Worm (Caenorhabditis elegans) whole organism, L2 larva: ENCODE results near the gene srv-13.
A peak's percentile ranks its signal among the peaks of the same experiment; 100 is the strongest.

Experiments used
- C34F6.9 ChIP-seq: fragments of 150-350 bp; optimal IDR thresholded peaks from 2 replicates; lab custom pipeline; 2014; ENCODE audit warnings: missing biosample characterization, missing genetic modification characterization
- F13H6.1 ChIP-seq: sonication (generic microtip); optimal IDR thresholded peaks from 2 replicates; lab custom pipeline; 2016; ENCODE audit warnings: missing genetic modification characterization, missing compliant biosample characterization
- Y55F3AM.14 ChIP-seq: fragments of 200-800 bp; sonication (Bioruptor generic); optimal IDR thresholded peaks from 2 replicates; lab custom pipeline; 2018; ENCODE audit warnings: mild to moderate bottlenecking, missing genetic modification characterization, missing compliant biosample characterization
- ZK546.5 ChIP-seq: sonication (generic microtip); optimal IDR thresholded peaks from 2 replicates; lab custom pipeline; 2017; ENCODE audit warnings: missing biosample characterization, missing genetic modification characterization
- alr-1 ChIP-seq: fragments of 150-350 bp; optimal IDR thresholded peaks from 2 replicates; lab custom pipeline; 2014; ENCODE audit warnings: missing biosample characterization, missing genetic modification characterization
- aly-2 ChIP-seq: fragments of 150-350 bp; optimal IDR thresholded peaks from 2 replicates; lab custom pipeline; 2014; ENCODE audit warnings: missing biosample characterization, missing genetic modification characterization
- ama-1 ChIP-seq: fragments of 150-350 bp; optimal IDR thresholded peaks from 2 replicates; lab custom pipeline; 2018; ENCODE audit warnings: inconsistent platforms
- blmp-1 ChIP-seq: sonication (generic microtip); optimal IDR thresholded peaks from 2 replicates; lab custom pipeline; 2017; ENCODE audit warnings: missing genetic modification characterization, mild to moderate bottlenecking, missing compliant biosample characterization, antibody characterized with exemption, moderate library complexity; ENCODE audit not compliant: insufficient read depth
- ceh-16 ChIP-seq: fragments of 150-350 bp; optimal IDR thresholded peaks from 2 replicates; lab custom pipeline; 2014; ENCODE audit warnings: missing biosample characterization, missing genetic modification characterization
- ceh-82 ChIP-seq: fragments of 150-350 bp; optimal IDR thresholded peaks from 2 replicates; lab custom pipeline; 2014; ENCODE audit warnings: missing biosample characterization, missing genetic modification characterization
- crh-2 ChIP-seq: sonication (generic microtip); optimal IDR thresholded peaks from 2 replicates; lab custom pipeline; 2017; ENCODE audit warnings: missing biosample characterization, missing genetic modification characterization
- dmd-4 ChIP-seq: sonication (generic microtip); optimal IDR thresholded peaks from 2 replicates; lab custom pipeline; 2017; ENCODE audit warnings: missing biosample characterization, missing genetic modification characterization
- egl-27 ChIP-seq: sonication (generic microtip); optimal IDR thresholded peaks from 3 replicates; lab custom pipeline; 2017; ENCODE audit warnings: missing biosample characterization, missing genetic modification reagents, missing genetic modification characterization
- elt-3 ChIP-seq: sonication (generic microtip); optimal IDR thresholded peaks from 2 replicates; lab custom pipeline; 2017; ENCODE audit warnings: missing biosample characterization, missing genetic modification characterization
- fos-1 ChIP-seq: fragments of 150-350 bp; optimal IDR thresholded peaks from 2 replicates; lab custom pipeline; 2014; ENCODE audit warnings: missing biosample characterization, missing genetic modification characterization
- gmeb-1 ChIP-seq: fragments of 150-350 bp; optimal IDR thresholded peaks from 2 replicates; lab custom pipeline; 2014; ENCODE audit warnings: missing biosample characterization, missing genetic modification characterization
- lin-11 ChIP-seq: fragments of 150-350 bp; sonication (generic microtip); optimal IDR thresholded peaks from 2 replicates; lab custom pipeline; 2014; ENCODE audit warnings: missing biosample characterization, missing genetic modification characterization, inconsistent platforms, mixed read lengths
- lin-13 ChIP-seq: fragments of 150-350 bp; optimal IDR thresholded peaks from 2 replicates; lab custom pipeline; 2014; ENCODE audit warnings: missing biosample characterization, missing genetic modification reagents, missing genetic modification characterization
- lin-39 ChIP-seq: fragments of 150-350 bp; optimal IDR thresholded peaks from 2 replicates; lab custom pipeline; 2014; ENCODE audit warnings: missing biosample characterization, missing genetic modification reagents, missing genetic modification characterization
- lsy-2 ChIP-seq, 2 experiments: fragments of 150-350 bp in 1 of 2; sonication (generic microtip) in 1 of 2; optimal IDR thresholded peaks; 2 replicates each; lab custom pipeline; 2014 to 2017; ENCODE audit warnings: missing biosample characterization in 2 of 2, missing genetic modification characterization in 2 of 2
- mbf-1 ChIP-seq: sonication (generic microtip); optimal IDR thresholded peaks from 2 replicates; lab custom pipeline; 2017; ENCODE audit warnings: missing biosample characterization, missing genetic modification characterization
- mdl-1 ChIP-seq, 2 experiments: fragments of 150-350 bp in 1 of 2; sonication (generic microtip) in 1 of 2; optimal IDR thresholded peaks; 2 replicates each; lab custom pipeline; 2017; ENCODE audit warnings: missing biosample characterization in 2 of 2, missing genetic modification characterization in 2 of 2
- nhr-10 ChIP-seq: sonication (generic microtip); optimal IDR thresholded peaks from 2 replicates; lab custom pipeline; 2017; ENCODE audit warnings: missing biosample characterization, missing genetic modification characterization
- nhr-11 ChIP-seq: fragments of 150-350 bp; optimal IDR thresholded peaks from 2 replicates; lab custom pipeline; 2014; ENCODE audit warnings: missing biosample characterization, missing genetic modification characterization
- nhr-12 ChIP-seq: fragments of 150-350 bp; optimal IDR thresholded peaks from 2 replicates; lab custom pipeline; 2014; ENCODE audit warnings: missing biosample characterization, missing genetic modification characterization
- nhr-129 ChIP-seq: fragments of 150-350 bp; optimal IDR thresholded peaks from 2 replicates; lab custom pipeline; 2014; ENCODE audit warnings: missing biosample characterization, missing genetic modification characterization
- nhr-21 ChIP-seq: fragments of 150-350 bp; optimal IDR thresholded peaks from 2 replicates; lab custom pipeline; 2014; ENCODE audit warnings: missing biosample characterization, missing genetic modification characterization
- nhr-23 ChIP-seq: fragments of 150-350 bp; optimal IDR thresholded peaks from 2 replicates; lab custom pipeline; 2014; ENCODE audit warnings: missing biosample characterization, missing genetic modification reagents, missing genetic modification characterization
- nhr-25 ChIP-seq: fragments of 150-350 bp; sonication (generic microtip); optimal IDR thresholded peaks from 3 replicates; lab custom pipeline; 2014; ENCODE audit warnings: missing biosample characterization, missing genetic modification characterization
- nhr-6 ChIP-seq: fragments of 150-350 bp; optimal IDR thresholded peaks from 2 replicates; lab custom pipeline; 2014; ENCODE audit warnings: missing biosample characterization, missing genetic modification characterization
- peb-1 ChIP-seq: fragments of 150-350 bp; optimal IDR thresholded peaks from 2 replicates; lab custom pipeline; 2014; ENCODE audit warnings: missing biosample characterization, missing genetic modification characterization
- sem-4 ChIP-seq: fragments of 150-350 bp; optimal IDR thresholded peaks from 2 replicates; lab custom pipeline; 2014; ENCODE audit warnings: missing biosample characterization, missing genetic modification reagents, missing genetic modification characterization
- skn-1 ChIP-seq: sonication (generic microtip); optimal IDR thresholded peaks from 2 replicates; lab custom pipeline; 2017; ENCODE audit warnings: missing biosample characterization, missing genetic modification characterization
- sma-3 ChIP-seq: sonication (generic microtip); optimal IDR thresholded peaks from 2 replicates; lab custom pipeline; 2016; ENCODE audit warnings: missing genetic modification reagents, missing genetic modification characterization, missing compliant biosample characterization
- sma-9 ChIP-seq, 2 experiments: fragments of 150-350 bp in 1 of 2; sonication (generic microtip) in 1 of 2; optimal IDR thresholded peaks; 2 replicates each; lab custom pipeline; 2014 to 2016; ENCODE audit warnings: missing genetic modification characterization in 2 of 2, mild to moderate bottlenecking in 1 of 2, missing biosample characterization in 1 of 2, missing compliant biosample characterization in 1 of 2, missing genetic modification reagents in 1 of 2, moderate library complexity in 1 of 2
- snpc-4 ChIP-seq: fragments of 150-350 bp; optimal IDR thresholded peaks from 2 replicates; lab custom pipeline; 2014; ENCODE audit warnings: missing biosample characterization, missing genetic modification characterization
- unc-55 ChIP-seq: fragments of 150-350 bp; sonication (generic microtip); optimal IDR thresholded peaks from 3 replicates; lab custom pipeline; 2014; ENCODE audit warnings: missing biosample characterization, missing genetic modification reagents, missing genetic modification characterization
- unc-62 ChIP-seq: fragments of 150-350 bp; optimal IDR thresholded peaks from 2 replicates; lab custom pipeline; 2014; ENCODE audit warnings: missing biosample characterization, missing genetic modification reagents, missing genetic modification characterization
- zag-1 ChIP-seq: fragments of 150-350 bp; optimal IDR thresholded peaks from 2 replicates; lab custom pipeline; 2014; ENCODE audit warnings: missing biosample characterization, missing genetic modification characterization
- ztf-1 ChIP-seq: fragments of 200-800 bp; sonication (Bioruptor generic); conservative IDR thresholded peaks from 2 replicates; pipeline ENCODE4 v1.3.6; 2022; ENCODE audit warnings: missing genetic modification characterization, missing compliant biosample characterization
- ztf-11 ChIP-seq: sonication (generic microtip); optimal IDR thresholded peaks from 2 replicates; lab custom pipeline; 2017; ENCODE audit warnings: missing biosample characterization, missing genetic modification characterization
- ztf-4 ChIP-seq: fragments of 150-350 bp; optimal IDR thresholded peaks from 2 replicates; lab custom pipeline; 2014; ENCODE audit warnings: missing biosample characterization, missing genetic modification characterization

Gene srv-13

ce11 chrIV:6432375-6432774, 27.4 kb downstream of the srv-13 start:
- TF ChIP-seq ZK546.5 (tag; lab: Kevin White, UChicago) (no peak), fos-1 (peak; percentile 52)

ce11 chrIV:6433424-6433823, 28.5 kb downstream of the srv-13 start:
- no peak for TF ChIP-seq nhr-23
- TF ChIP-seq sma-9 (GFP tag; optimal IDR thresholded peaks at IDR 0.05; lab: Kevin White, UChicago) = peak; percentile 21
- no peak for TF ChIP-seq sma-9 (tag; optimal IDR thresholded peaks at IDR 0.05; lab: Kevin White, UChicago)
- peak; percentile 19 for TF ChIP-seq crh-2 (tag; lab: Kevin White, UChicago)
- no peak for TF ChIP-seq Y55F3AM.14 (GFP tag; lab: Kevin White, UChicago)
- no peak for TF ChIP-seq snpc-4 (tag; lab: Kevin White, UChicago)
- TF ChIP-seq gmeb-1 (tag; lab: Kevin White, UChicago) = peak; percentile 33
- TF ChIP-seq fos-1 = peak; percentile 88
- no peak for TF ChIP-seq lin-11 (tag; lab: Kevin White, UChicago)
- TF ChIP-seq sem-4 = no peak
- TF ChIP-seq lin-39 = no peak

- TF ChIP-seq lin-13 (GFP tag; lab: Kevin White, UChicago) = no peak
- no peak for TF ChIP-seq mdl-1 (tag; optimal IDR thresholded peaks at IDR 0.05; lab: Kevin White, UChicago)
- no peak for TF ChIP-seq nhr-11
Observed at ce11 chrIV:6438051-6438450, 33.1 kb downstream of the srv-13 start, which contains the start of gene dlc-5. Gene dlc-5 (plus strand): TSS chrIV:6438204.

- TF ChIP-seq ztf-11 (tag; lab: Kevin White, UChicago) = no peak
- TF ChIP-seq peb-1 = no peak
- TF ChIP-seq mdl-1 (tag; optimal IDR thresholded peaks at IDR 0.05; lab: Kevin White, UChicago) = no peak
- TF ChIP-seq ceh-16 (tag; lab: Kevin White, UChicago) = no peak
- TF ChIP-seq F13H6.1 (tag; lab: Kevin White, UChicago) = no peak
- no peak for TF ChIP-seq mbf-1 (tag; lab: Kevin White, UChicago)
- no peak for TF ChIP-seq skn-1 (tag; lab: Kevin White, UChicago)
- TF ChIP-seq nhr-25 (tag; lab: Kevin White, UChicago) = no peak
Observed at ce11 chrIV:6441601-6442000, 36.6 kb downstream of the srv-13 start, which contains the start of gene Y73B6BL.31. Gene Y73B6BL.31 (plus strand): TSS chrIV:6441901.

ce11 chrIV:6442016-6442618, 37.1 kb downstream of the srv-13 start:
- TF ChIP-seq lin-13 (GFP tag; lab: Kevin White, UChicago) (no peak), gmeb-1 (tag; lab: Kevin White, UChicago) (peak; percentile 26), fos-1 (no peak), ztf-11 (tag; lab: Kevin White, UChicago) (no peak), nhr-21 (tag; lab: Kevin White, UChicago) (no peak), C34F6.9 (tag; lab: Kevin White, UChicago) (peak; percentile 2), nhr-12 (tag; lab: Kevin White, UChicago) (no peak), alr-1 (tag; lab: Kevin White, UChicago) (no peak), ztf-4 (tag; lab: Kevin White, UChicago) (no peak), ztf-1 (GFP tag; lab: Robert Waterston, UW) (no peak), unc-62 (GFP tag; lab: Kevin White, UChicago) (no peak), lsy-2 (tag; optimal IDR thresholded peaks at IDR 0.05; lab: Kevin White, UChicago) (peak; percentile 21 to 39), zag-1 (tag; lab: Kevin White, UChicago) (no peak), ama-1 (lab: Kevin White, UChicago) (no peak), ceh-82 (tag; lab: Kevin White, UChicago) (no peak), dmd-4 (tag; lab: Kevin White, UChicago) (no peak), lin-39 (no peak), unc-55 (GFP tag; lab: Kevin White, UChicago) (peak; percentile 23), blmp-1 (tag; lab: Kevin White, UChicago) (no peak), snpc-4 (tag; lab: Kevin White, UChicago) (no peak), nhr-129 (no peak), crh-2 (tag; lab: Kevin White, UChicago) (no peak), sma-9 (GFP tag; optimal IDR thresholded peaks at IDR 0.05; lab: Kevin White, UChicago) (peak; percentile 42), sma-9 (tag; optimal IDR thresholded peaks at IDR 0.05; lab: Kevin White, UChicago) (no peak), elt-3 (tag; lab: Kevin White, UChicago) (no peak), peb-1 (no peak), aly-2 (tag; lab: Kevin White, UChicago) (no peak), F13H6.1 (tag; lab: Kevin White, UChicago) (peak; percentile 59), nhr-25 (tag; lab: Kevin White, UChicago) (no peak), skn-1 (tag; lab: Kevin White, UChicago) (no peak), nhr-23 (no peak), nhr-6 (tag; lab: Kevin White, UChicago) (no peak), nhr-10 (no peak), ceh-16 (tag; lab: Kevin White, UChicago) (no peak), sma-3 (no peak), sem-4 (no peak), egl-27 (tag; lab: Kevin White, UChicago) (no peak), ZK546.5 (tag; lab: Kevin White, UChicago) (no peak)
